Fruit fly (Drosophila melanogaster) whole organism, adult: ENCODE data around the gene pdm2.

Experiments used
- CG11617 ChIP-seq: fragments of 200-800 bp; sonication (Bioruptor generic); optimal IDR thresholded peaks from 2 replicates; lab custom pipeline; 2017; ENCODE audit warnings: mild to moderate bottlenecking, missing biosample characterization, missing genetic modification reagents, missing genetic modification characterization
- CG14711 ChIP-seq: fragments of 200-800 bp; sonication (Bioruptor generic); optimal IDR thresholded peaks from 2 replicates; lab custom pipeline; 2018; ENCODE audit warnings: missing biosample characterization, mild to moderate bottlenecking, missing genetic modification characterization, moderate library complexity
- CG5204 ChIP-seq: fragments of 200-800 bp; sonication (Bioruptor generic); optimal IDR thresholded peaks from 2 replicates; lab custom pipeline; 2016; ENCODE audit warnings: missing biosample characterization, missing genetic modification characterization
- CG7045 ChIP-seq: fragments of 200-800 bp; sonication (Bioruptor generic); optimal IDR thresholded peaks from 2 replicates; lab custom pipeline; 2017; ENCODE audit warnings: missing biosample characterization, mild to moderate bottlenecking, missing genetic modification characterization
- Clk ChIP-seq: fragments of 200-800 bp; sonication (Bioruptor generic); optimal IDR thresholded peaks from 2 replicates; lab custom pipeline; 2017; ENCODE audit warnings: missing biosample characterization, missing genetic modification characterization
- Hr96 ChIP-seq: fragments of 200-800 bp; sonication (Bioruptor generic); optimal IDR thresholded peaks from 2 replicates; lab custom pipeline; 2016; ENCODE audit warnings: missing biosample characterization, missing genetic modification characterization
- Mnt ChIP-seq: fragments of 200-800 bp; sonication (Bioruptor generic); optimal IDR thresholded peaks from 2 replicates; lab custom pipeline; 2016; ENCODE audit warnings: missing biosample characterization, mild to moderate bottlenecking, missing genetic modification characterization
- cic ChIP-seq: fragments of 200-800 bp; sonication (Bioruptor generic); optimal IDR thresholded peaks from 2 replicates; lab custom pipeline; 2017; ENCODE audit warnings: missing biosample characterization, mild to moderate bottlenecking, missing genetic modification characterization, moderate library complexity
- kay ChIP-seq: fragments of 200-800 bp; sonication (Bioruptor generic); peaks from one replicate; lab custom pipeline; 2016; ENCODE audit warnings: missing biosample characterization, missing genetic modification characterization, borderline replicate concordance
- pad ChIP-seq: fragments of 200-800 bp; sonication (Bioruptor generic); optimal IDR thresholded peaks from 3 replicates; lab custom pipeline; 2017; ENCODE audit warnings: missing biosample characterization, missing genetic modification characterization, mild to moderate bottlenecking, moderate library complexity, missing genetic modification reagents

DNA sequence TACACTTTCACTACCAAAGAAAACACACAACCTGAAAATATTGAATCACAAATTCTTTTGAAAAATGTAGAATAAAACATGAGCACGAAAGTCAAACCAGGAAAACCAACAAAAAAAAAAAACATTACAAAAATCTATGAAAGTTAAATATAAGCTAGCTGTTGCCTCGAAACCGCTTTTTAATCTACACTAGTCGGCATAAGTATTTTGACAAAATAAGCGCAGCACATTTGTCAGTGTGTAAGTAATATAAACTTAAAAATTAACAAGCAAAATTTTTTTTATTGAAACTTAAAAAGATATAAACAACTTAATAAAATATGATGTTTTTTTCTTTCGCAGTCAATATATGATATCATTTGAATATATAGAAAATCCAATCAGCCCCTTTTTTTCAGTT lies 55.9 kb downstream of the pdm2 start, which contains the start of gene CG5787:
- TF ChIP-seq CG7045 (GFP tag; lab: Kevin White, UChicago) (no peak), kay (GFP tag; lab: Kevin White, UChicago) (no peak), pad (GFP tag; lab: Kevin White, UChicago) (no peak), cic (GFP tag; lab: Kevin White, UChicago) (no peak), CG5204 (GFP tag; lab: Kevin White, UChicago) (no peak), Hr96 (GFP tag; lab: Kevin White, UChicago) (no peak), Mnt (GFP tag; lab: Kevin White, UChicago) (no peak), Clk (GFP tag; lab: Kevin White, UChicago) (no peak), CG14711 (tag; lab: Kevin White, UChicago) (no peak), CG11617 (GFP tag; lab: Kevin White, UChicago) (no peak)
